Fruit fly (Drosophila melanogaster) Kc167 (cell line): ENCODE measurements around the gene bun.

Experiments used
- Myc ChIP-seq: fragments of >200 bp; optimal IDR thresholded peaks from 2 replicates; lab custom pipeline; 2017; ENCODE audit warnings: missing external identifiers
- Sin3A ChIP-seq: fragments of >200 bp; optimal IDR thresholded peaks from 2 replicates; lab custom pipeline; 2018; ENCODE audit warnings: missing external identifiers
- h ChIP-seq: fragments of >200 bp; optimal IDR thresholded peaks from 3 replicates; lab custom pipeline; 2018; ENCODE audit warnings: missing external identifiers
- insv ChIP-seq: fragments of >200 bp; optimal IDR thresholded peaks from 3 replicates; lab custom pipeline; 2018; ENCODE audit warnings: missing external identifiers
- psq ChIP-seq: fragments of >200 bp; optimal IDR thresholded peaks from 2 replicates; lab custom pipeline; 2017; ENCODE audit warnings: missing external identifiers
- ttk ChIP-seq: sonication (Bioruptor generic); optimal IDR thresholded peaks from 2 replicates; lab custom pipeline; 2017; ENCODE audit warnings: missing external identifiers

bun gene

DNA sequence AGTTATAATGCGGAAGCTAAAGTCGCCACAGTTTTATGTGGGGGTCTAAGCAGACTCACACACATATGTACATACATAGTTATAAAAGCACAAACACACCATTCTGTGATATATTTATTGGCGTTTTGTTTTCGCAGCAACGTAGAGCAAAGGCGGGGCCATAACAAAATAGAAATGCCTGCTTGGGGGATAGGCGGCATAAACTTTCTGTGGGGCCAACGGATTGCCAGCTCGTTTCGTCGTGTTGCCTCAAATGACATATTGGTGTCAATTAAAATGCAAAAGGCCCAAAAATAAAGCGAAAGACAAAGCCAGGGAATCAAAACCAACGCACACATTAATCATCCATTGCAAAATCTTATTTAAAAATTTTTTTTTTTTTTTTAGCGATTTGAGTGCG, 77.6 kb downstream of the bun start:
- TF ChIP-seq h = no peak
- TF ChIP-seq ttk = no peak
- no peak for TF ChIP-seq Myc (lab: Kevin White, UChicago)
- no peak for TF ChIP-seq Sin3A (lab: Kevin White, UChicago)
- no peak for TF ChIP-seq psq
- no peak for TF ChIP-seq insv (lab: Kevin White, UChicago)

DNA sequence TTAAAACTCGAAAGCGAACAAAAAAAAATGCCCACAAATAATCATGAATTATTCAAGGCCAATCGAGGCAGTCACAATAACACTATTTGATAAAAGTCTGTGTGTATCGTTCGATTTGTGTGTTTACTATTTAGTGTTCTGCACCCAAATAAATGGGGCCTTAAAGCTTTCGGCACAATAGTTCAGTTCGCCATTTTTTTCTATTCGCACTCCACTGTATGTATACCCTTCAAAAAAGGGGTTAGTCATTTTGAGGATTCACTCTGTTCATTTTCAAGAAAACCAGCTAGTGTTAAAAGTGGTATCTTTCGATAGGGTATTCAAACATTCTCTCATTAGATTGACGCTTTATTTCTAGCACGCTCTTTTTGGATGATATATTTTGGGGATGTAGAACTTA, 78.7 kb downstream of the bun start:
- no peak for TF ChIP-seq psq
- TF ChIP-seq ttk = no peak
- TF ChIP-seq Myc (lab: Kevin White, UChicago) = no peak

DNA sequence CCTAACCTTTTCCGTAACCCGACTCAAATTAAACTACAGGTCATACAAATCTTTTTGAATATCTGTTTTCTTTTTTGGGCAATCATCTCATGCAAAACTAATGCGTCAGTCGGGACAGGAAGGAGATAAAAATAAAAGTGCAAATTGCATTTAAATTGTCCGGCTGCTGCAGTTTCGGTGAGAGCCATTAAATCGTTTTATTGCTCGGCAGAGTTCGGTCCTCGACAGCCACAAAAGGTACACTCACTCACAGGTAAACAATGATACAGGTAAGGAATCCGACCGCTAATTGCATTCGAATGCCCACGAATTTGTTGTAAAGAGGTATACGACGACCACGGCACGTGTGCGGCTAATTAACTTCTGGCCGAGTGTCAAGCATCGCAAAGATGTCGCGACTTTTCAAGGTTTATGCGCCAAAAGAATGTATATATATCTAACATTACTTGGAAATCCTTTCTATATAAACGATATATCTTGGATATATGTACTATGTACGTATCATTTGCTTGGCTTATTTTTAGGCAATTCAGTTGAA, 79.8 kb downstream of the bun start:
- TF ChIP-seq Sin3A (lab: Kevin White, UChicago) = no peak
- TF ChIP-seq ttk = no peak
- no peak for TF ChIP-seq psq
- TF ChIP-seq insv (lab: Kevin White, UChicago) = no peak
- TF ChIP-seq Myc (lab: Kevin White, UChicago) = no peak
- TF ChIP-seq h = no peak

DNA sequence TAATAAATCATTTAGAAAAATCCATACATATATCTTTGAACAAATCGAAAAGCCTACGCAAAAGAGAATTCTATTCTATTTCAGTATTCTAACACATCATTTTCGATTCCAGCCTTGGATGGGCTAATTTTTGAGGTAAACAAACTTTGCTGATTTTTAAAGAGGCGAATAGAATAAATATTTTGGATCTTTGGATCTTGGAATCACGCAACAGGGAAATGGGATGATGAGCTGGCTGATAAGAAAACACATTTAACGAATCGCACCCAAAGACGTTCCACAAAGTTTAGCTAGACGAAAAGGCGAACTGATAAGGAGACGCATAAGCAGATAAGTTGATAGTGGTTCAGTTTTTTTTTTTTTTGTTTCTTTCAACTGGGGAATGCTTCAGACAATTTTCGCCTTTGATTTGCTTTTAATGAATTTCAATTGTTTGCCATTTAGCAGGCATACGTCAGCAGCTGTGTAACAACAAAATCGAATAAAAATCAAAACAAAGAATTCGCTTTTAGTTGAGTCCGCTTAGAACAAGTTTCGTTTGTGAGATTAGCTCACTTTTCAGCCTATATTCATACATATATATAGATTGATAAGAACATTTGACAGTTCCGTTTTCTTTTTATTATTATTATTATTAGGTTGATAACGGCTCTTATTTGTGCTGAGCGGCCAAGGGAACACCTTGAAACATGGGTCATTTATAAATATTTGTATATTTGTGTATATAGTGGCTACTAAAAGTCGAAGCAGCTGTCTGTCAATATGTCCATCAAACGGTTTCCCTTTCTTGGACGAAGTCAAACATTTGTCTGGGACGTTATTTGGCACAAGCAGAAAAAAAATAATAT, 81.0 kb downstream of the bun start:
- TF ChIP-seq ttk (no peak), psq (no peak), Myc (lab: Kevin White, UChicago) (no peak), insv (lab: Kevin White, UChicago) (no peak), Sin3A (lab: Kevin White, UChicago) (no peak)

DNA sequence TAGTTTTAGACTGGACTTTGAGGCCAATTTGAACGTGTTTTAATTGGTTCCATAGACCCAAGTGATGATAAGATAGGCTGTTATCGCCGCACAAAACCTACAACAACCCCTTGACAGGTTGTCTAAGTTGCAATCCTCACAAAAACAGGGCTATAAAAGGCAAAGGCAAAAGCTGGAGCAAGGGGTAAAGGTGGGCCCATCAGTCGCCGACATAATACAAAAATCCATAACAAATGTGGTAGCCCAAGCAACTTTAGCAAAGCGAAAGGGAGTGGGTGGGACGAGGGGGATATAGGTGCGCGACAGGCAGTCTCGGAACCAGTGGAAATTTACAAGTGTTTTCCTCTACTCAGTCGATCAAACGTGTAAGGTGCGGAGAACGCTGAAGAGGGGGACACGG, 82.3 kb downstream of the bun start:
- TF ChIP-seq h = no peak
- TF ChIP-seq Sin3A (lab: Kevin White, UChicago) = no peak
- no peak for TF ChIP-seq insv (lab: Kevin White, UChicago)
- no peak for TF ChIP-seq ttk
- TF ChIP-seq Myc (lab: Kevin White, UChicago) = no peak
- no peak for TF ChIP-seq psq

DNA sequence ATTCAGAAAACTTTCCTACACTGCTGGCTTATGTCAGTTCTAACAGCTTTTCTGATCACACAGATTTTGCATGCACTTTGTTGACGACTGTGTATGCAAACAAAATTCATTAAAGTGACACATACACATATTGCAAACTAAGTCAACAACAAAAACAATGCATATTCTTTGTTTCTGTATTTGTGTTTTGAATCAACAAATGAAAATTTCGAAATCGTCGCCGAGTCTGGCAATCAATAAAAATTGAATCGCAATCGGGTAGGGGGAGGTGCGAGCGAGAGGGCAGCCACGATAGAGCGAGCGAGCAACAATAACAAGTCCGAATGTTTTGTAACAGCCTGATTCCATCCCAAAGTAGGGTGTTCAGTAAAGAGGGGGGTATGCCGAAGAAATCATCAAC, 83.4 kb downstream of the bun start:
- no peak for TF ChIP-seq h
- no peak for TF ChIP-seq psq
- TF ChIP-seq ttk = no peak
- no peak for TF ChIP-seq Myc (lab: Kevin White, UChicago)
- no peak for TF ChIP-seq Sin3A (lab: Kevin White, UChicago)
- no peak for TF ChIP-seq insv (lab: Kevin White, UChicago)

DNA sequence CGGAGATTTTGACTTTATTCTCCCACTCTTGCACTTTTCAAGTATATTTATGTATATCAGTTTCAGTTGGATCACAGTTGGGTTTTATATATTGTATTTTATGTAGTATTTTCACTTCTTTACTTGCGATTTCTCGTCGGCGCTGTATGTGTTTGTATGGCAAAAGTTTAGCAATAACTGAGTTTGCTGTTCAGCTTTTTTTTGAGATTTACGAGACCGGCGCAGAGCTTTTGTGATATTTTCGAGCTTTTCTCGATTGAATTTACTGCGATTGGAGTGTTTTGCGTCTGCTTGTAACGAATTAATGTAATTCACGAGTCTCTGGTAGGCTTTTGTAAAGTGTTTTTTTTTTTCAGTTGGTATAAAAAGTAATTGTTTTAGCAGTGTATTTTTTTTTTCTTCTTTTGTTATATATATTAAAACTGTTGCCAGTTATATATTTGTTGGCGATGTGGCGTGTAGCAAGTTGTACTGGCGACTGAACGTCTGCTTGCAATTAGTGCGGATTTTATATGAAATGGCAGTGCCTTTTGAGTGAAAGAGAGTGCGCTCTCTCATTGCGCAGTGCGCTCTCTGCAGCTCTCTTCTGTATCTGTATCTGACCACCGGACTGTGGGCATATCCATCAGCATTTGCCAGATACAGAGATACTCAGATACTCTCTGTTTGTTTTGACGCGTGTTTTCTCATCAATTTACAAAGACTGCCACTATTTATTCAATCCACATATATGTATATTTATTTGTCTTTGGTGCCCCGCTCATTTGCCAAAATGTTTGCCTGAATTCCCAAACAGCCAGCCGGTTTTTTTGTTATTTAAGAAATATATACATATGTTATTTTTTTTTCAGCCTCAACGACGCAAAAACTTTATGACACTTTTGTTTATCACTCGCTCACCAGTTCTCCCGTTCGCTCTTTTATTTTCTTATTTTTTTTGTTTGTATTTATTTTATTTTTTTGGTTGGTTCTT, 85.4 kb downstream of the bun start:
- TF ChIP-seq psq (no peak), Sin3A (lab: Kevin White, UChicago) (no peak), h (no peak), Myc (lab: Kevin White, UChicago) (no peak), insv (lab: Kevin White, UChicago) (no peak)

DNA sequence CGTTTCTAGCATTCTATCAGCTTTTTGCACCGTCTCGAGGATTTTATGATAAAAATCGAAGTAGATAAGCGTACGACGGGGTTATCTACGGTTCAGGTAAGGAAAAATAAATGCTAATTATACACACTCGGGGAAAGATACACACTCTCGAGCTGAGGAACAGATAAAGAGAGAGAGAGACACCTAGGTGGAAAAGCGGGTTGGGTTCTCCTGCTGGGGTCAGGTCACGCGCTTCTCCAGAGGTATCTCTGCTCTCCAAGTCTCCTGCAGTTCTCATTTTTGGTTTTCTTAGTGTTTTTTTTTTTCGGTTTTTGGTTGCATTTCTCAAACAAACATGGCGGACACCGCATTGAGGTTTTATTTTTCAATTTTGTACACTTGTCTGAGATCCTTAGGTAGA, 86.6 kb downstream of the bun start:
- TF ChIP-seq ttk (peak; percentile 12), Myc (lab: Kevin White, UChicago) (no peak)

DNA sequence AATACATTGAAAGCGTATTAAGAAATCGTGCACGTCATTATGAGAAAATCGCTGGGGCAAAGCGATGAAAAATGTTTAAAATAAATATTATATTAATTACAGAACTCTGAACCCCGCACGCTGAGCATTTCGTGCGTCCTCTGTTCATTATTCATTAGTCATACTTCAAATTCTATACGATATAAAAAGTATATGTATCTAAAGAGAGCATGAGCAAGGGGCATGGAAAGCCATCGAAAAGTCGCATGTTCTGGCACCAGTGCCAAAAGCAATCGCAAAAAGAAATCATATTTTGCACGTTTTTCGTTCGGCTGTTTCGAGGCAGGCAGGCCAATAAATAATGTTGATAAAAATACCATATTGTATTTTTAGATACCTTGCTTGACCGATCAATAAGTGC, 87.2 kb downstream of the bun start:
- TF ChIP-seq h = no peak
- TF ChIP-seq psq = no peak
- TF ChIP-seq Myc (lab: Kevin White, UChicago) = no peak
- TF ChIP-seq ttk = no peak
- TF ChIP-seq insv (lab: Kevin White, UChicago) = no peak

DNA sequence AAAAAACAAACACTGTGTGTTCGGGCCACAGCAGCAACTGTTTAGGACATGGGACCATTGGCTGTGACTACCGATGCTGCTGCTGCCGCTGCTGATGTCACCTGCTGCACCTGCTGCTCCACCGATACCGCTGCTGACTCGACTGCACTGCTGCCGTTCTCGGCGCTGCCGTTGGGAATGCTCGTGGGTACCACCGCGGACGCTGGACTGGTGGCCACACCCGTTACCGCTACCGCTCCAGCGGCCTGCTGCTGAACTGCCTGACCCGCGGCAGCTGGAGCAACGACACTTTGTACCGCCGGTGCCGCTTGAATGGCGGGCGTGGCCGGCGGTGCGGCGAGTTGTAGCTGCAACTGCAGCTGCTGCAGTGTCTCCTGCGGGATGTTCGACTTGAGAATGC, 88.7 kb downstream of the bun start:
- TF ChIP-seq Sin3A (lab: Kevin White, UChicago) (no peak), insv (lab: Kevin White, UChicago) (no peak), Myc (lab: Kevin White, UChicago) (no peak), psq (no peak), ttk (no peak), h (no peak)

DNA sequence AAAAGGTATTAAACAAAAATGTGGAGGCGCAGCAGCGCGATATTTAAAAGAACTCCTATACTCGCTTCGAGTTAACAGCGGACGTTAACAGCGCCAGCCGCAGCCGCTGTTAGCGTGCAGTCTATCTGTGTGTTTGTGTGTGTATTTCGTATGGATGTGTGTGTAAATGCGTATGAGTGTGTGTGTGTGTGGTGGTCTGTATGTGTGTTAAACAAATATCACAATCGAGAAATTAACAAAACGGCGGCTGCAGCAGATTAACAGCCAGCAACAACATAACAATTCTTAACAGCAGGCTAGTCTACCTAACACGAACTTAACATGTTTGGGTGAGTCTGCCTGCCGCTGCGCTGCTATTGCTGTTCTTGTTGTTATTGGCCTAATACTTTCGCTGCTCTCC, 89.2 kb downstream of the bun start:
- TF ChIP-seq psq = no peak
- no peak for TF ChIP-seq insv (lab: Kevin White, UChicago)
- TF ChIP-seq Myc (lab: Kevin White, UChicago) = no peak
- no peak for TF ChIP-seq ttk
- no peak for TF ChIP-seq Sin3A (lab: Kevin White, UChicago)
- no peak for TF ChIP-seq h

DNA sequence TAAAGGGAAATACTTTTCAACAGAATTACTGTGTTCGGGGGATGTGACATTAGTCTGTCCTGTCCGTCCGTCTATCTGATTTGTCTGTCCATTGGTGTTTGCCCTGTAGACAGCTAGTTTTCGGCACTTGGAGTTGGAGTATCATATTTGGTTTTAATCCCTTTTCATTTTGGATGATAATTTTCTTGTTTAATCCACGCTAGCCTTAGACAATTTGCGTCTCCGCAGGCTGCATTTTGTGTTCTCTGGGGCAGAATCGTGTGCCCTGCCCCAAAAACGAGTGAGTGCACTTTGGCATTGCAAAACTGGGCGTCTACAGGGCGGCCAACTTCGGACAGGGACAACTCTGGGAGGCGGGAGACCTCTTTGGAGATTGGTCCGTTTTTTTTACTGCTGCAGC, 90.7 kb downstream of the bun start:
- TF ChIP-seq ttk (no peak), Sin3A (lab: Kevin White, UChicago) (no peak), insv (lab: Kevin White, UChicago) (no peak), Myc (lab: Kevin White, UChicago) (no peak), psq (no peak), h (no peak)
